Worm (Caenorhabditis elegans) whole organism, young adult: ENCODE measurements around the gene C13F10.5.

Experiments used
- B0261.1 ChIP-seq: sonication (generic microtip); optimal IDR thresholded peaks from 2 replicates; lab custom pipeline; 2016; ENCODE audit warnings: mild to moderate bottlenecking, missing genetic modification characterization, moderate library complexity, missing compliant biosample characterization
- B0336.3 ChIP-seq: fragments of 200-800 bp; sonication (Bioruptor generic); IDR thresholded peaks from 2 replicates; pipeline ENCODE4 v1.3.6; 2022; ENCODE audit warnings: missing genetic modification characterization, missing compliant biosample characterization
- D2030.7 ChIP-seq: fragments of 200-800 bp; sonication (Bioruptor generic); IDR thresholded peaks from 2 replicates; pipeline ENCODE4 v1.3.6; 2022; ENCODE audit warnings: missing genetic modification reagents, missing genetic modification characterization, missing compliant biosample characterization
- F10E7.11 ChIP-seq: sonication (generic microtip); optimal IDR thresholded peaks from 2 replicates; lab custom pipeline; 2017; ENCODE audit warnings: mild to moderate bottlenecking, missing genetic modification characterization, moderate library complexity, missing compliant biosample characterization
- F23B12.7 ChIP-seq: sonication (generic microtip); optimal IDR thresholded peaks from 2 replicates; lab custom pipeline; 2017; ENCODE audit warnings: missing genetic modification characterization, mild to moderate bottlenecking, missing compliant biosample characterization, antibody characterized with exemption, moderate library complexity; ENCODE audit not compliant: insufficient read depth
- F39B2.1 ChIP-seq: fragments of 200-800 bp; sonication (Bioruptor generic); IDR thresholded peaks from 2 replicates; pipeline ENCODE4 v1.3.6; 2022; ENCODE audit warnings: missing genetic modification reagents, missing genetic modification characterization, missing compliant biosample characterization
- F52B5.7 ChIP-seq: sonication (generic microtip); optimal IDR thresholded peaks from 2 replicates; lab custom pipeline; 2016; ENCODE audit warnings: mild to moderate bottlenecking, missing genetic modification characterization, missing compliant biosample characterization
- F57A8.1 ChIP-seq: fragments of 200-800 bp; sonication (Bioruptor generic); optimal IDR thresholded peaks from 2 replicates; lab custom pipeline; 2018; ENCODE audit warnings: mild to moderate bottlenecking, missing genetic modification characterization, moderate library complexity, missing compliant biosample characterization
- K11D2.4 ChIP-seq: fragments of 200-800 bp; sonication (Bioruptor generic); IDR thresholded peaks from 2 replicates; pipeline ENCODE4 v1.3.6; 2022; ENCODE audit warnings: missing genetic modification reagents, missing genetic modification characterization, missing compliant biosample characterization
- Y79H2A.3 ChIP-seq: fragments of 200-800 bp; sonication (Bioruptor generic); conservative IDR thresholded peaks from 2 replicates; pipeline ENCODE4 v1.3.6; 2022; ENCODE audit warnings: missing genetic modification reagents, missing genetic modification characterization, missing compliant biosample characterization
- ama-1 ChIP-seq, 3 experiments: fragments of 150-350 bp in 1 of 3; sonication (generic microtip) in 2 of 3; optimal IDR thresholded peaks; 2 replicates each; lab custom pipeline; 2014 to 2018; ENCODE audit warnings: missing biosample characterization in 2 of 3, missing genetic modification characterization in 2 of 3, missing genetic modification reagents in 2 of 3
- atf-7 ChIP-seq: sonication (generic microtip); optimal IDR thresholded peaks from 2 replicates; lab custom pipeline; 2017; ENCODE audit warnings: mild to moderate bottlenecking, missing genetic modification characterization, missing compliant biosample characterization
- attf-3 ChIP-seq: fragments of 200-800 bp; sonication (Bioruptor generic); conservative IDR thresholded peaks from 2 replicates; pipeline ENCODE4 v1.3.6; 2022; ENCODE audit warnings: missing genetic modification reagents, missing genetic modification characterization, missing compliant biosample characterization
- bed-1 ChIP-seq: fragments of 200-800 bp; sonication (Bioruptor generic); IDR thresholded peaks from 2 replicates; pipeline ENCODE4 v1.3.6; 2022; ENCODE audit warnings: missing genetic modification reagents, missing genetic modification characterization, missing compliant biosample characterization
- ceh-58 ChIP-seq: fragments of 200-800 bp; sonication (Bioruptor generic); IDR thresholded peaks from 2 replicates; pipeline ENCODE4 v1.3.6; 2022; ENCODE audit warnings: missing genetic modification characterization, missing compliant biosample characterization
- ceh-91 ChIP-seq: fragments of 200-800 bp; sonication (Bioruptor generic); IDR thresholded peaks from 2 replicates; pipeline ENCODE4 v1.3.6; 2022; ENCODE audit warnings: missing genetic modification reagents, missing genetic modification characterization, missing compliant biosample characterization
- efl-1 ChIP-seq: fragments of 150-350 bp; optimal IDR thresholded peaks from 2 replicates; lab custom pipeline; 2014; ENCODE audit warnings: missing biosample characterization, missing genetic modification reagents, missing genetic modification characterization
- gei-17 ChIP-seq: fragments of 200-800 bp; sonication (Bioruptor generic); optimal IDR thresholded peaks from 2 replicates; lab custom pipeline; 2018; ENCODE audit warnings: mild to moderate bottlenecking, missing genetic modification characterization, missing compliant biosample characterization
- him-1 ChIP-seq: sonication (generic microtip); optimal IDR thresholded peaks from 2 replicates; lab custom pipeline; 2016; ENCODE audit warnings: missing genotype, missing genetic modification reagents, missing genetic modification characterization, missing compliant biosample characterization
- hmg-1.2 ChIP-seq: fragments of 200-800 bp; sonication (Bioruptor generic); IDR thresholded peaks from 2 replicates; pipeline ENCODE4 v1.3.6; 2022; ENCODE audit warnings: missing genetic modification reagents, missing genetic modification characterization, missing compliant biosample characterization
- hsf-1 ChIP-seq: fragments of 200-800 bp; sonication (Bioruptor generic); IDR thresholded peaks from 2 replicates; pipeline ENCODE4 v1.3.6; 2022; ENCODE audit warnings: missing genetic modification reagents, missing genetic modification characterization, missing compliant biosample characterization
- let-526 ChIP-seq: fragments of 200-800 bp; sonication (Bioruptor generic); IDR thresholded peaks from 2 replicates; pipeline ENCODE4 v1.3.6; 2022; ENCODE audit warnings: missing genetic modification reagents, missing genetic modification characterization, missing compliant biosample characterization
- lin-35 ChIP-seq, 3 experiments: fragments of 150-350 bp in 2 of 3; sonication (generic microtip) in 1 of 3; optimal IDR thresholded peaks; 2 replicates each; lab custom pipeline; 2014 to 2018; ENCODE audit warnings: missing biosample characterization in 3 of 3, missing genetic modification characterization in 3 of 3, missing genetic modification reagents in 3 of 3
- madf-10 ChIP-seq: sonication (generic microtip); optimal IDR thresholded peaks from 2 replicates; lab custom pipeline; 2016; ENCODE audit warnings: mild to moderate bottlenecking, missing genetic modification characterization, missing compliant biosample characterization
- madf-6 ChIP-seq: fragments of 200-800 bp; sonication (Bioruptor generic); IDR thresholded peaks from 2 replicates; pipeline ENCODE4 v1.3.6; 2022; ENCODE audit warnings: missing genetic modification reagents, missing genetic modification characterization, missing compliant biosample characterization
- mes-4 ChIP-seq: sonication (generic microtip); optimal IDR thresholded peaks from 2 replicates; lab custom pipeline; 2016; ENCODE audit warnings: missing genotype, missing genetic modification characterization, missing compliant biosample characterization
- nfyb-1 ChIP-seq: fragments of 200-800 bp; sonication (Bioruptor generic); IDR thresholded peaks from 2 replicates; pipeline ENCODE4 v1.3.6; 2022; ENCODE audit warnings: missing genetic modification reagents, missing genetic modification characterization, missing compliant biosample characterization
- nhr-179 ChIP-seq: sonication (generic microtip); optimal IDR thresholded peaks from 2 replicates; lab custom pipeline; 2016; ENCODE audit warnings: mild to moderate bottlenecking, missing genetic modification characterization, missing compliant biosample characterization
- nhr-80 ChIP-seq: sonication (generic microtip); optimal IDR thresholded peaks from 2 replicates; lab custom pipeline; 2016; ENCODE audit warnings: missing genetic modification characterization, missing compliant biosample characterization
- pbrm-1 ChIP-seq: fragments of 200-800 bp; sonication (Bioruptor generic); IDR thresholded peaks from 2 replicates; pipeline ENCODE4 v1.3.6; 2022; ENCODE audit warnings: missing genetic modification reagents, missing genetic modification characterization, missing compliant biosample characterization
- rec-8 ChIP-seq, 2 experiments: sonication (generic microtip); optimal IDR thresholded peaks; 2 replicates each; lab custom pipeline; 2016; ENCODE audit warnings: mild to moderate bottlenecking in 2 of 2, missing genetic modification characterization in 2 of 2, missing genetic modification reagents in 2 of 2, missing genotype in 2 of 2, missing biosample characterization in 1 of 2, missing compliant biosample characterization in 1 of 2, moderate library complexity in 1 of 2
- rpc-1 ChIP-seq, 2 experiments: fragments of 150-350 bp in 1 of 2; sonication (generic microtip) in 1 of 2; optimal IDR thresholded peaks; 2 replicates each; lab custom pipeline; 2014 to 2018; ENCODE audit warnings: missing biosample characterization in 1 of 2, missing genetic modification characterization in 1 of 2, missing genetic modification reagents in 1 of 2, missing genotype in 1 of 2
- sdz-38 ChIP-seq: sonication (generic microtip); optimal IDR thresholded peaks from 2 replicates; lab custom pipeline; 2016; ENCODE audit warnings: missing genotype, missing genetic modification characterization, missing compliant biosample characterization
- snpc-1.1 ChIP-seq: sonication (generic microtip); optimal IDR thresholded peaks from 2 replicates; lab custom pipeline; 2017; ENCODE audit warnings: missing genetic modification characterization, mild to moderate bottlenecking, missing compliant biosample characterization, antibody characterized with exemption, moderate library complexity, missing genotype, missing genetic modification reagents; ENCODE audit not compliant: insufficient read depth
- snpc-1.3 ChIP-seq: sonication (generic microtip); optimal IDR thresholded peaks from 2 replicates; lab custom pipeline; 2017; ENCODE audit warnings: missing genetic modification characterization, mild to moderate bottlenecking, missing compliant biosample characterization, antibody characterized with exemption, moderate library complexity, missing genotype, missing genetic modification reagents; ENCODE audit not compliant: insufficient read depth
- xnd-1 ChIP-seq: sonication (generic microtip); optimal IDR thresholded peaks from 2 replicates; lab custom pipeline; 2016; ENCODE audit warnings: missing genotype, missing genetic modification reagents, missing genetic modification characterization, missing compliant biosample characterization
- zfh-2 ChIP-seq: fragments of 200-800 bp; sonication (Bioruptor generic); conservative IDR thresholded peaks from 2 replicates; pipeline ENCODE4 v1.3.6; 2022; ENCODE audit warnings: missing genetic modification reagents, missing genetic modification characterization, missing compliant biosample characterization
- ztf-25 ChIP-seq: fragments of 200-800 bp; sonication (Bioruptor generic); IDR thresholded peaks from 2 replicates; pipeline ENCODE4 v1.3.6; 2022; ENCODE audit warnings: missing genetic modification reagents, missing genetic modification characterization, missing compliant biosample characterization
- ztf-6 ChIP-seq: fragments of 200-800 bp; sonication (Bioruptor generic); IDR thresholded peaks from 2 replicates; pipeline ENCODE4 v1.3.6; 2022; ENCODE audit warnings: missing genetic modification reagents, missing genetic modification characterization, missing compliant biosample characterization

The C13F10.5 gene

ce11 chrV:7237133-7237532 lies 18.2 kb upstream of the C13F10.5 start, which contains the start of gene hyls-1 (continued):
- no peak for TF ChIP-seq B0261.1 (tag; lab: Kevin White, UChicago)
- no peak for TF ChIP-seq bed-1 (GFP tag; lab: Robert Waterston, UW)
- TF ChIP-seq F10E7.11 (tag; lab: Kevin White, UChicago), result no peak
- TF ChIP-seq rec-8 (tag; optimal IDR thresholded peaks at IDR 0.05; lab: Kevin White, UChicago), result no peak
- peak; percentile 84 for TF ChIP-seq pbrm-1 (GFP tag; lab: Robert Waterston, UW)
- peak; percentile 54; the same call in 1 of the 2 replicates for TF ChIP-seq attf-3 (GFP tag; lab: Robert Waterston, UW)
- peak; percentile 44 for TF ChIP-seq snpc-1.3 (tag; lab: Kevin White, UChicago)
- TF ChIP-seq ceh-58 (GFP tag; lab: Robert Waterston, UW), result no peak
- no peak for TF ChIP-seq atf-7
- TF ChIP-seq xnd-1 (tag; lab: Kevin White, UChicago), result peak; percentile 56
- TF ChIP-seq hmg-1.2 (GFP tag; lab: Robert Waterston, UW), result peak; percentile 61
- TF ChIP-seq snpc-1.1 (tag; lab: Kevin White, UChicago), result no peak
- no peak for TF ChIP-seq Y79H2A.3 (GFP tag; lab: Robert Waterston, UW)
- TF ChIP-seq efl-1 (GFP tag; lab: Kevin White, UChicago), result peak; percentile 93
- TF ChIP-seq madf-6, result peak; percentile 88
- peak; percentile 77 for TF ChIP-seq ceh-91
- TF ChIP-seq let-526 (GFP tag; lab: Robert Waterston, UW), result no peak
- no peak for TF ChIP-seq mes-4 (tag; lab: Kevin White, UChicago)
- peak; percentile 83 for TF ChIP-seq D2030.7 (GFP tag; lab: Robert Waterston, UW)
- no peak for TF ChIP-seq ztf-6
- no peak for TF ChIP-seq zfh-2 (GFP tag; lab: Robert Waterston, UW)
- TF ChIP-seq F23B12.7 (tag; lab: Kevin White, UChicago), result peak; percentile 91
- peak in 1 of 3 experiments; percentile 91 for TF ChIP-seq lin-35 (GFP tag; optimal IDR thresholded peaks at IDR 0.05; lab: Kevin White, UChicago)
- no peak for TF ChIP-seq gei-17
- TF ChIP-seq nfyb-1, result peak; percentile 78
- peak; percentile 31 for TF ChIP-seq rpc-1 (optimal IDR thresholded peaks at IDR 0.05; lab: Kevin White, UChicago)
- TF ChIP-seq rpc-1 (tag; optimal IDR thresholded peaks at IDR 0.05; lab: Kevin White, UChicago), result no peak
- TF ChIP-seq ama-1 (optimal IDR thresholded peaks at IDR 0.05; lab: Kevin White, UChicago), result no peak
- TF ChIP-seq ama-1 (GFP tag; optimal IDR thresholded peaks at IDR 0.05; lab: Kevin White, UChicago), result no peak

ce11 chrV:7237094-7237132 lies 18.0 kb upstream of the C13F10.5 start, which contains the start of gene hpo-9:
Gene hpo-9 (minus strand): TSS chrV:7237130.
- no peak for TF ChIP-seq lin-35 (GFP tag; optimal IDR thresholded peaks at IDR 0.05; lab: Kevin White, UChicago)
- TF ChIP-seq nhr-179, result no peak
- no peak for TF ChIP-seq madf-10 (tag; lab: Kevin White, UChicago)
- no peak for TF ChIP-seq nfyb-1
- TF ChIP-seq let-526 (GFP tag; lab: Robert Waterston, UW), result no peak
- no peak for TF ChIP-seq F39B2.1 (GFP tag; lab: Robert Waterston, UW)
- TF ChIP-seq K11D2.4 (GFP tag; lab: Robert Waterston, UW), result no peak
- no peak for TF ChIP-seq snpc-1.3 (tag; lab: Kevin White, UChicago)

ce11 chrV:7236694-7237093 lies 17.8 kb upstream of the C13F10.5 start:
- TF ChIP-seq nhr-80 (tag; lab: Kevin White, UChicago) (no peak), F52B5.7 (tag; lab: Kevin White, UChicago) (no peak), nhr-179 (no peak), B0336.3 (GFP tag; lab: Robert Waterston, UW) (no peak), sdz-38 (tag; lab: Kevin White, UChicago) (no peak), ztf-25 (GFP tag; lab: Robert Waterston, UW) (no peak), hsf-1 (no peak), F57A8.1 (GFP tag; lab: Kevin White, UChicago) (no peak), F39B2.1 (GFP tag; lab: Robert Waterston, UW) (no peak), him-1 (tag; lab: Kevin White, UChicago) (no peak)
